In the genomic region with DNA sequence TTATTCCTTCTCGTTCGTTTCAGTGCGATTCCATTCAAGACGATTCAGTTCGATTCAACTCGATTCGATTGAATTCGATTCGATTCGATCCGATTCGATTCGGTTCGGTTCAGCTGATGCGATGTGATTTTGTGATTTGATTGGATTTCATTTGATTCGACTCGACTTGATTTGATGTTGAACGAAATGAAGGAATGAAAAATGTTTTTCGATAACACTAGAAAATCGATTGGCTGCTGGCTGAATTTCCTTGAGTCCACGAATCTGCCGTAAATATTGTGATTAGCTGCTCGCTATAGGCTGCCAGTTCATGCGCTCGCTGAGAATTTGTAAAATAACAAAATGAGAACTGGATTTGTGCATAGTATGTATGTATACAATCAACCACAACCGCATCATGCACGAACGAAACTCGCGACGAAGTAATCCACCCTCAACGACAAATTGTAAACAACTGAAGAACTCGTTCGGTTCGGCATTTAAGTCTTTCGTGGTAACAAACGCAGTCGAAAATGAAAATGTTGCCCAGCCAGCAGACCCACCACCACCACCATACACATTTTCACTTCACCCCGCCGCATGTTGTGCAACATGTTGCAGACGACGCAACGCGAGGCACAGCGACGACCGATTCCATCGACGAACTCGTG, we compare ENCODE assay signal across 5 fruit fly cellular contexts.
A peak's percentile ranks its signal among the peaks of the same experiment; 100 is the strongest.
TF ChIP-seq lines count a peak whose summit lies in the region.

Wnt5 (minus strand) TSS at position 458 of the 650 bp plus-strand sequence.

- TF ChIP-seq CTCF in whole organism, embryonic (GFP tag; optimal IDR thresholded peaks at IDR 0.05; lab: Kevin White, UChicago), result no peak

TF ChIP-seq in whole organism, adult, 20 proteins besides CTCF, POLR2A, EP300 and RAD21:
- TF ChIP-seq pad (GFP tag; optimal IDR thresholded peaks at IDR 0.05; lab: Kevin White, UChicago) (peak; percentile 62), CG5204 (GFP tag; optimal IDR thresholded peaks at IDR 0.05; lab: Kevin White, UChicago) (no peak), CG11617 (GFP tag; optimal IDR thresholded peaks at IDR 0.05; lab: Kevin White, UChicago) (no peak)

TF ChIP-seq in whole organism, embryonic, 481 proteins besides CTCF, POLR2A, EP300 and RAD21 (continues in another document):
- TF ChIP-seq sd (tag; optimal IDR thresholded peaks at IDR 0.05; lab: Kevin White, UChicago), result peak; percentile 15
- TF ChIP-seq Dref (GFP tag; IDR thresholded peaks at IDR 0.05; lab: Robert Waterston, UW), result 0 out of 2 replicates have a peak, but pooled peaks have one; percentile 21
- no peak for TF ChIP-seq CG13123 (GFP tag; optimal IDR thresholded peaks at IDR 0.05; lab: Kevin White, UChicago)
- no peak for TF ChIP-seq da (GFP tag; optimal IDR thresholded peaks at IDR 0.05; lab: Kevin White, UChicago)
- TF ChIP-seq Fer1 (GFP tag; optimal IDR thresholded peaks at IDR 0.05; lab: Kevin White, UChicago), result peak; percentile 44
- TF ChIP-seq Asciz (GFP tag; optimal IDR thresholded peaks at IDR 0.05; lab: Kevin White, UChicago), result no peak
- no peak for TF ChIP-seq D19B (GFP tag; optimal IDR thresholded peaks at IDR 0.05; lab: Kevin White, UChicago)
- no peak for TF ChIP-seq CG18011 (GFP tag; optimal IDR thresholded peaks at IDR 0.05; lab: Kevin White, UChicago)
- TF ChIP-seq odd (GFP tag; optimal IDR thresholded peaks at IDR 0.05; lab: Kevin White, UChicago), result no peak
- peak; percentile 90 for TF ChIP-seq Jarid2 (GFP tag; optimal IDR thresholded peaks at IDR 0.05; lab: Kevin White, UChicago)
- no peak for TF ChIP-seq Xbp1 (GFP tag; optimal IDR thresholded peaks at IDR 0.05; lab: Kevin White, UChicago)
- no peak for TF ChIP-seq Hsf (GFP tag; optimal IDR thresholded peaks at IDR 0.05; lab: Kevin White, UChicago)
- TF ChIP-seq D (optimal IDR thresholded peaks at IDR 0.05; lab: Kevin White, UChicago), result no peak
- TF ChIP-seq D (GFP tag; optimal IDR thresholded peaks at IDR 0.05; lab: Kevin White, UChicago), result peak; percentile 2
- TF ChIP-seq CG13624 (GFP tag; optimal IDR thresholded peaks at IDR 0.05; lab: Kevin White, UChicago), result no peak
- TF ChIP-seq vvl (GFP tag; IDR thresholded peaks at IDR 0.05; lab: Robert Waterston, UW), result peak; percentile 68; the same call in 1 of the 2 replicates
- peak; percentile 12 for TF ChIP-seq Sry-δ (GFP tag; optimal IDR thresholded peaks at IDR 0.05; lab: Kevin White, UChicago)
- TF ChIP-seq CG18262 (tag; optimal IDR thresholded peaks at IDR 0.05; lab: Kevin White, UChicago), result peak; percentile 12
- peak; percentile 11 for TF ChIP-seq gcm (GFP tag; optimal IDR thresholded peaks at IDR 0.05; lab: Kevin White, UChicago)
- no peak for TF ChIP-seq ro (GFP tag; IDR thresholded peaks at IDR 0.05; lab: Robert Waterston, UW)

TF ChIP-seq in whole organism, prepupa, 60 proteins besides CTCF, POLR2A, EP300 and RAD21 (continues in another document):
- TF ChIP-seq CG7368 (GFP tag; optimal IDR thresholded peaks at IDR 0.05; lab: Kevin White, UChicago) (no peak), CG16779 (tag; optimal IDR thresholded peaks at IDR 0.05; lab: Kevin White, UChicago) (no peak), CG34406 (GFP tag; optimal IDR thresholded peaks at IDR 0.05; lab: Kevin White, UChicago) (no peak), vri (GFP tag; optimal IDR thresholded peaks at IDR 0.05; lab: Kevin White, UChicago) (no peak), CG11762 (GFP tag; optimal IDR thresholded peaks at IDR 0.05; lab: Kevin White, UChicago; ENCODE audit: insufficient read depth) (no peak), achi (GFP tag; optimal IDR thresholded peaks at IDR 0.05; lab: Kevin White, UChicago) (no peak), eg (GFP tag; IDR thresholded peaks at IDR 0.05; lab: Robert Waterston, UW) (no peak; the same call in 2 of the 3 replicates), CG3032 (tag; optimal IDR thresholded peaks at IDR 0.05; lab: Kevin White, UChicago) (no peak), Hr39 (GFP tag; optimal IDR thresholded peaks at IDR 0.05; lab: Kevin White, UChicago) (no peak), CG11902 (GFP tag; optimal IDR thresholded peaks at IDR 0.05; lab: Kevin White, UChicago) (no peak), Sox15 (GFP tag; optimal IDR thresholded peaks at IDR 0.05; lab: Kevin White, UChicago) (no peak), Eip93F (GFP tag; optimal IDR thresholded peaks at IDR 0.05; lab: Kevin White, UChicago) (no peak), CG1621 (tag; optimal IDR thresholded peaks at IDR 0.05; lab: Kevin White, UChicago) (no peak), OdsH (GFP tag; optimal IDR thresholded peaks at IDR 0.05; lab: Kevin White, UChicago) (no peak), CG4318 (GFP tag; optimal IDR thresholded peaks at IDR 0.05; lab: Kevin White, UChicago) (no peak), CG9139 (GFP tag; optimal IDR thresholded peaks at IDR 0.05; lab: Kevin White, UChicago) (no peak), CG32006 (GFP tag; optimal IDR thresholded peaks at IDR 0.05; lab: Kevin White, UChicago) (no peak), fd59A (GFP tag; optimal IDR thresholded peaks at IDR 0.05; lab: Kevin White, UChicago) (no peak), pdm3 (GFP tag; optimal IDR thresholded peaks at IDR 0.05; lab: Kevin White, UChicago) (no peak), Eip78C (GFP tag; lab: Kevin White, UChicago) (peak; percentile 57), CG6792 (GFP tag; optimal IDR thresholded peaks at IDR 0.05; lab: Kevin White, UChicago) (no peak), topi (GFP tag; optimal IDR thresholded peaks at IDR 0.05; lab: Kevin White, UChicago) (no peak)

TF ChIP-seq in whole organism, pupa, 21 proteins besides CTCF, POLR2A, EP300 and RAD21:
- TF ChIP-seq CG4496 (GFP tag; IDR thresholded peaks at IDR 0.05; lab: Robert Waterston, UW) (peak; percentile 59; the same call in 1 of the 3 replicates), Pif1B (GFP tag; optimal IDR thresholded peaks at IDR 0.05; lab: Kevin White, UChicago) (no peak), EcR (GFP tag; optimal IDR thresholded peaks at IDR 0.05; lab: Kevin White, UChicago) (peak; percentile 3), CG12605 (GFP tag; IDR thresholded peaks at IDR 0.05; lab: Robert Waterston, UW) (0 out of 2 replicates have a peak, but pooled peaks have one; percentile 10), Ets98B (GFP tag; IDR thresholded peaks at IDR 0.05; lab: Robert Waterston, UW) (peak; percentile 42; the same call in 1 of the 2 replicates), CG32121 (GFP tag; IDR thresholded peaks at IDR 0.05; lab: Robert Waterston, UW) (no peak)

TF ChIP-seq in whole organism, wandering third instar larva, 38 proteins besides CTCF, POLR2A, EP300 and RAD21:
- TF ChIP-seq GATAd (GFP tag; optimal IDR thresholded peaks at IDR 0.05; lab: Kevin White, UChicago) (no peak), Rel (GFP tag; optimal IDR thresholded peaks at IDR 0.05; lab: Kevin White, UChicago) (no peak), Rel (tag; optimal IDR thresholded peaks at IDR 0.05; lab: Kevin White, UChicago) (no peak), pan (optimal IDR thresholded peaks at IDR 0.05; lab: Kevin White, UChicago) (no peak), foxo (GFP tag; optimal IDR thresholded peaks at IDR 0.05; lab: Kevin White, UChicago) (no peak), CG32264 (GFP tag; optimal IDR thresholded peaks at IDR 0.05; lab: Kevin White, UChicago) (no peak), Sp1 (GFP tag; optimal IDR thresholded peaks at IDR 0.05; lab: Kevin White, UChicago) (peak; percentile 5), h (GFP tag; optimal IDR thresholded peaks at IDR 0.05; lab: Kevin White, UChicago) (peak; percentile 8), dl (GFP tag; optimal IDR thresholded peaks at IDR 0.05; lab: Kevin White, UChicago; ENCODE audit: insufficient read depth in 1 of 2, partially characterized antibody in 2 of 2) (peak in 1 of 2 experiments; percentile 1), Dif (GFP tag; optimal IDR thresholded peaks at IDR 0.05; lab: Kevin White, UChicago; ENCODE audit: partially characterized antibody) (no peak), Jra (GFP tag; optimal IDR thresholded peaks at IDR 0.05; lab: Kevin White, UChicago) (no peak), usp (GFP tag; optimal IDR thresholded peaks at IDR 0.05; lab: Kevin White, UChicago) (no peak), N (GFP tag; optimal IDR thresholded peaks at IDR 0.05; lab: Kevin White, UChicago) (no peak), dsf (GFP tag; optimal IDR thresholded peaks at IDR 0.05; lab: Kevin White, UChicago; ENCODE audit: borderline replicate concordance) (no peak), woc (GFP tag; optimal IDR thresholded peaks at IDR 0.05; lab: Kevin White, UChicago) (peak; percentile 13), dmrt93B (GFP tag; optimal IDR thresholded peaks at IDR 0.05; lab: Kevin White, UChicago) (no peak)
TF ChIP-seq in whole organism, wandering third instar larva: peak in this region for 4.
